Worm (Caenorhabditis elegans) whole organism, L1 larva: ENCODE data around the gene Y7A5A.5.

ENCODE experiments used
- ama-1 ChIP-seq: fragments of 150-350 bp; optimal IDR thresholded peaks from 2 replicates; lab custom pipeline; 2014
- fkh-10 ChIP-seq: sonication (generic microtip); optimal IDR thresholded peaks from 2 replicates; lab custom pipeline; 2017; ENCODE audit warnings: missing biosample characterization, missing genetic modification reagents, missing genetic modification characterization
- lir-3 ChIP-seq: sonication (generic microtip); optimal IDR thresholded peaks from 2 replicates; lab custom pipeline; 2016; ENCODE audit warnings: mild to moderate bottlenecking, missing genetic modification characterization, moderate library complexity, missing compliant biosample characterization; ENCODE audit not compliant: poor library complexity
- pax-3 ChIP-seq: fragments of 200-800 bp; sonication (Bioruptor generic); optimal IDR thresholded peaks from 2 replicates; lab custom pipeline; 2018; ENCODE audit warnings: mild to moderate bottlenecking, missing genetic modification characterization, moderate library complexity, missing compliant biosample characterization
- pqm-1 ChIP-seq: sonication (generic microtip); optimal IDR thresholded peaks from 3 replicates; lab custom pipeline; 2017; ENCODE audit warnings: missing biosample characterization, missing genetic modification characterization

DNA sequence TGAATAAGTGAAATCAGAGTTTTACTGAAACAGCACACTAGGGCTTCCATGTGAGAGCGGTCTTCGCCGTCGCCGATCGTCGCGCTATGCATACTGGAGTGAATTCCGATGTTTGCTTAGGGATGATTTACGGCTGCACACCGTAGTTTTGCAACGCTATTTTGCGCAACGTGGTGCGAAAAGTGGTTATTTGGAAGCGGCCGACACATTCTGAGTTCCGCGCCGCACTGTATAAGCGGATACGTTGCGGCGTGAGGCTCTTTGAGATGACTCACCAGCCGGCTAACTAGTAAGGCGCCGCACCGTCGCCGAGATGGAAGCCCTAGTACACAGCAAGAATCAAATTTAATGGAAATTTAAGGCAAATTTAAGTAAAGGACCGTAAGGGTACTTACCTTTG lies 18.1 kb downstream of the Y7A5A.5 start:
- TF ChIP-seq fkh-10 (GFP tag; lab: Kevin White, UChicago) (no peak), ama-1 (lab: Kevin White, UChicago) (no peak), pax-3 (tag; lab: Kevin White, UChicago) (no peak), pqm-1 (tag; lab: Kevin White, UChicago) (no peak), lir-3 (tag; lab: Kevin White, UChicago) (no peak)
